Worm (Caenorhabditis elegans): ENCODE data around the gene glb-28.

Gene glb-28

DNA sequence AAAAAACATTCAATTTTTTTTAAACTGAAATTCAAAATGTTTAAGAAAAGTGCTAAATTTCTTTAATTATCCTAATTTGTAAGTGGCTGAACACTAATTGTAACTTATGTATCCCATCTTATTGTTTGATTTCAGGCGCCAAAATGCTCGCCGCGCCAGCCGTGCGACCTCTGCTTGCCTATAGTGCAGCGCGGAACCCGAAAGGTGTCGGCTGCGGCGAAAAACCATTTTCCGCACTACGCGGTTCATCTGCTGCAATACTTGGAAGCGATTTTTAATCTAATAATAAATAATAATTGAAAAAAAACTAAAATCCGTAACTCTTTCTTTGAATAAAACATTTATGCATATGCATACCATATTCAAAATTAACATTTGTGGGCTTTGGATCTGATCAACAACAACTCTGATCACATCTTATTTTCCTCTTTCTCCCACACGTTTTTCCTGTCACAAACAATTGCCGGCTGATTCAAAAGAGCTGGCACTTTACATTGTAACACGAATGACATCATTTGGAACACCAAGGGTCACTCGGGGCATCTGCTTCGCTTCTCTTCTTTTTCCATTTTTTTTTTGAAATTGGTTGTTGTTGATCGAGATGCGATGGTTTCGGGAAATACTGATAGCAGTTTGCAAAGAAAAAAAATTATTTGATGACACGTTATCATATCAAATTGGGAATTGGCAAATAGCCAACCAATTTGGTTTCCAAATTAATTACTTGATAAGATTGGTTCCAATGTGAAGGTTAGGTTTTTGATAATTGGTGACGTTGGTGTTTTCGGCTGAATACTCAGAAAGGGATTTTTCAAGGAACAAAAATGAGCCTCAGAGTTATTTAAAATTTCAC, 28.5 kb upstream of the glb-28 start (continued):
- TF ChIP-seq lir-3 (tag; optimal IDR thresholded peaks at IDR 0.05) (no peak), duxl-1 (tag; optimal IDR thresholded peaks at IDR 0.05; ENCODE audit: poor library complexity) (no peak), nhr-237 (tag; optimal IDR thresholded peaks at IDR 0.05) (no peak), ceh-32 (tag; optimal IDR thresholded peaks at IDR 0.05; ENCODE audit: poor library complexity) (peak; percentile 25), F37D6.2 (tag; optimal IDR thresholded peaks at IDR 0.05) (no peak), daf-12 (tag; optimal IDR thresholded peaks at IDR 0.05) (no peak), aha-1 (tag) (no peak), R02D3.7 (tag; optimal IDR thresholded peaks at IDR 0.05) (no peak), mes-2 (tag; optimal IDR thresholded peaks at IDR 0.05; ENCODE audit: poor library complexity, severe bottlenecking) (peak; percentile 29), nhr-102 (tag; optimal IDR thresholded peaks at IDR 0.05) (no peak), gei-8 (GFP tag; optimal IDR thresholded peaks at IDR 0.05) (no peak), F26F4.8 (GFP tag; conservative IDR thresholded peaks at IDR 0.05) (no peak), jun-1 (tag; optimal IDR thresholded peaks at IDR 0.05) (no peak), unc-62 (GFP tag; optimal IDR thresholded peaks at IDR 0.05 in 1 of 2) (no peak), unc-62 (tag; optimal IDR thresholded peaks at IDR 0.05) (no peak), zip-2 (tag; optimal IDR thresholded peaks at IDR 0.05) (no peak), set-16 (GFP tag; IDR thresholded peaks at IDR 0.05) (0 out of 2 replicates have a peak, but pooled peaks have one; percentile 15), nhr-25 (tag; optimal IDR thresholded peaks at IDR 0.05; ENCODE audit: borderline replicate concordance, insufficient read depth) (no peak), dve-1 (tag; optimal IDR thresholded peaks at IDR 0.05; ENCODE audit: insufficient read depth) (peak; percentile 0), hmg-1.1 (GFP tag; IDR thresholded peaks at IDR 0.05) (no peak), dpl-1 (GFP tag; optimal IDR thresholded peaks at IDR 0.05) (no peak), nhr-48 (tag; optimal IDR thresholded peaks at IDR 0.05) (no peak), nhr-111 (GFP tag; optimal IDR thresholded peaks at IDR 0.05) (no peak), mxl-3 (GFP tag; optimal IDR thresholded peaks at IDR 0.05) (no peak), ceh-20 (GFP tag; IDR thresholded peaks at IDR 0.05) (peak; percentile 61), skn-1 (tag; optimal IDR thresholded peaks at IDR 0.05) (no peak), hlh-30 (tag; optimal IDR thresholded peaks at IDR 0.05; ENCODE audit: insufficient read depth) (peak; percentile 26), egl-27 (tag; optimal IDR thresholded peaks at IDR 0.05) (no peak), nhr-28 (tag; optimal IDR thresholded peaks at IDR 0.05) (peak; percentile 63), pqm-1 (tag; optimal IDR thresholded peaks at IDR 0.05) (peak; percentile 8), Y48G9A.11 (GFP tag; IDR thresholded peaks at IDR 0.05) (no peak), zag-1 (tag; optimal IDR thresholded peaks at IDR 0.05) (no peak), tra-1 (GFP tag; IDR thresholded peaks at IDR 0.05) (peak; percentile 71), lim-7 (GFP tag; IDR thresholded peaks at IDR 0.05) (no peak), ZK337.2 (GFP tag; IDR thresholded peaks at IDR 0.05) (no peak), lin-39 (tag; optimal IDR thresholded peaks at IDR 0.05) (no peak), lin-15B (tag; optimal IDR thresholded peaks at IDR 0.05) (no peak), T26A8.4 (GFP tag; IDR thresholded peaks at IDR 0.05) (no peak), ZK546.5 (tag; optimal IDR thresholded peaks at IDR 0.05) (no peak), dmd-6 (GFP tag; IDR thresholded peaks at IDR 0.05) (peak; percentile 69), T20F7.1 (GFP tag; optimal IDR thresholded peaks at IDR 0.05) (no peak), aly-2 (tag; optimal IDR thresholded peaks at IDR 0.05) (no peak), hif-1 (tag; optimal IDR thresholded peaks at IDR 0.05) (peak in 1 of 2 experiments; percentile 39), daf-19 (GFP tag; conservative IDR thresholded peaks at IDR 0.05) (no peak), attf-4 (tag; optimal IDR thresholded peaks at IDR 0.05) (no peak), nhr-10 (tag; optimal IDR thresholded peaks at IDR 0.05) (no peak), ceh-62 (tag; optimal IDR thresholded peaks at IDR 0.05) (no peak), lin-29 (GFP tag; IDR thresholded peaks at IDR 0.05) (no peak), dmd-9 (GFP tag; IDR thresholded peaks at IDR 0.05) (no peak), egl-43 (GFP tag; IDR thresholded peaks at IDR 0.05) (no peak)
